Worm (Caenorhabditis elegans): ENCODE results near the gene msp-51.

ce11 chrIV:5277752-5278151 lies 17.4 kb downstream of the msp-51 start, which contains the start of gene F36H12.17:
- no peak for TF ChIP-seq T26A8.4 (GFP tag; IDR thresholded peaks at IDR 0.05)
- no peak for TF ChIP-seq ceh-82 (tag; optimal IDR thresholded peaks at IDR 0.05)
- no peak for TF ChIP-seq lin-13 (GFP tag; optimal IDR thresholded peaks at IDR 0.05)
- no peak for TF ChIP-seq hlh-30 (tag; optimal IDR thresholded peaks at IDR 0.05; ENCODE audit: insufficient read depth)
